Worm (Caenorhabditis elegans) whole organism, L4 larva: ENCODE data around the gene F58B6.1.
A peak's percentile ranks its signal among the peaks of the same experiment; 100 is the strongest.

Experiments used
- F10B5.3 ChIP-seq: sonication (generic microtip); optimal IDR thresholded peaks from 2 replicates; lab custom pipeline; 2016; ENCODE audit warnings: mild to moderate bottlenecking, missing genetic modification characterization, missing compliant biosample characterization
- F37D6.2 ChIP-seq: sonication (generic microtip); optimal IDR thresholded peaks from 2 replicates; lab custom pipeline; 2016; ENCODE audit warnings: mild to moderate bottlenecking, missing genetic modification characterization, missing compliant biosample characterization
- F49E8.2 ChIP-seq: sonication (generic microtip); optimal IDR thresholded peaks from 2 replicates; lab custom pipeline; 2016; ENCODE audit warnings: missing compliant biosample characterization, mild to moderate bottlenecking, missing genetic modification characterization, borderline replicate concordance
- T26A8.4 ChIP-seq: fragments of 200-800 bp; sonication (Bioruptor generic); IDR thresholded peaks from 2 replicates; pipeline ENCODE4 v1.3.6; 2022; ENCODE audit warnings: missing genetic modification characterization, missing compliant biosample characterization
- aha-1 ChIP-seq: fragments of 150-350 bp; peaks from one replicate; lab custom pipeline; 2014; ENCODE audit warnings: missing biosample characterization, missing genetic modification characterization
- aly-2 ChIP-seq: sonication (generic microtip); optimal IDR thresholded peaks from 2 replicates; lab custom pipeline; 2018; ENCODE audit warnings: missing biosample characterization, missing genetic modification characterization
- attf-4 ChIP-seq: sonication (generic microtip); optimal IDR thresholded peaks from 3 replicates; lab custom pipeline; 2017; ENCODE audit warnings: missing biosample characterization, missing genetic modification characterization
- ceh-28 ChIP-seq: fragments of 150-350 bp; optimal IDR thresholded peaks from 2 replicates; lab custom pipeline; 2014; ENCODE audit warnings: missing biosample characterization, missing genetic modification reagents, missing genetic modification characterization
- ceh-44 ChIP-seq: fragments of 200-800 bp; sonication (Bioruptor generic); IDR thresholded peaks from 2 replicates; pipeline ENCODE4 v1.3.6; 2022; ENCODE audit warnings: missing genetic modification reagents, missing genetic modification characterization, missing compliant biosample characterization
- daf-16 ChIP-seq, 3 experiments: sonication (generic microtip); optimal IDR thresholded peaks; 2 replicates each; lab custom pipeline; 2016 to 2017; ENCODE audit warnings: missing genetic modification characterization in 3 of 3, missing genetic modification reagents in 3 of 3, mild to moderate bottlenecking in 2 of 3, missing compliant biosample characterization in 2 of 3, missing biosample characterization in 1 of 3, moderate library complexity in 1 of 3
- daf-8 ChIP-seq: fragments of 200-800 bp; sonication (Bioruptor generic); IDR thresholded peaks from 2 replicates; pipeline ENCODE4 v1.3.6; 2022; ENCODE audit warnings: missing genetic modification characterization, missing compliant biosample characterization
- dmd-6 ChIP-seq: fragments of 200-800 bp; sonication (Bioruptor generic); IDR thresholded peaks from 2 replicates; pipeline ENCODE4 v1.3.6; 2022; ENCODE audit warnings: missing genetic modification reagents, missing genetic modification characterization, missing compliant biosample characterization
- dpl-1 ChIP-seq: fragments of 150-350 bp; optimal IDR thresholded peaks from 2 replicates; lab custom pipeline; 2014; ENCODE audit warnings: missing biosample characterization, missing genetic modification reagents, missing genetic modification characterization
- dve-1 ChIP-seq: sonication (generic microtip); optimal IDR thresholded peaks from 2 replicates; lab custom pipeline; 2017; ENCODE audit warnings: antibody characterized with exemption, mild to moderate bottlenecking, missing genetic modification characterization, missing compliant biosample characterization; ENCODE audit not compliant: insufficient read depth
- egl-27 ChIP-seq: sonication (generic microtip); optimal IDR thresholded peaks from 3 replicates; lab custom pipeline; 2017; ENCODE audit warnings: missing biosample characterization, missing genetic modification reagents, missing genetic modification characterization
- egl-43 ChIP-seq: fragments of 200-800 bp; sonication (Bioruptor generic); IDR thresholded peaks from 2 replicates; pipeline ENCODE4 v1.3.6; 2022; ENCODE audit warnings: missing genetic modification reagents, missing genetic modification characterization, missing compliant biosample characterization
- fkh-10 ChIP-seq: fragments of 150-350 bp; optimal IDR thresholded peaks from 2 replicates; lab custom pipeline; 2014; ENCODE audit warnings: missing biosample characterization, missing genetic modification reagents, missing genetic modification characterization
- gei-8 ChIP-seq: fragments of 200-800 bp; sonication (Bioruptor generic); optimal IDR thresholded peaks from 2 replicates; lab custom pipeline; 2018; ENCODE audit warnings: mild to moderate bottlenecking, missing genetic modification characterization, missing compliant biosample characterization
- hif-1 ChIP-seq, 2 experiments: sonication (generic microtip); optimal IDR thresholded peaks; 2 replicates each; lab custom pipeline; 2016 to 2017; ENCODE audit warnings: missing compliant biosample characterization in 2 of 2, missing genetic modification characterization in 2 of 2, missing genetic modification reagents in 2 of 2, missing genotype in 2 of 2, mild to moderate bottlenecking in 1 of 2
- hlh-30 ChIP-seq: sonication (generic microtip); optimal IDR thresholded peaks from 2 replicates; lab custom pipeline; 2017; ENCODE audit warnings: antibody characterized with exemption, mild to moderate bottlenecking, missing genetic modification characterization, missing compliant biosample characterization; ENCODE audit not compliant: insufficient read depth
- lin-13 ChIP-seq: fragments of 150-350 bp; optimal IDR thresholded peaks from 2 replicates; lab custom pipeline; 2014; ENCODE audit warnings: missing biosample characterization, missing genetic modification reagents, missing genetic modification characterization
- lin-29 ChIP-seq: fragments of 200-800 bp; sonication (Bioruptor generic); IDR thresholded peaks from 2 replicates; pipeline ENCODE4 v1.3.6; 2022; ENCODE audit warnings: missing genetic modification reagents, missing genetic modification characterization, missing compliant biosample characterization
- lin-38 ChIP-seq: fragments of 200-800 bp; sonication (Bioruptor generic); IDR thresholded peaks from 2 replicates; pipeline ENCODE4 v1.3.6; 2022; ENCODE audit warnings: missing genetic modification reagents, missing genetic modification characterization, missing compliant biosample characterization
- madf-9 ChIP-seq: fragments of 200-800 bp; sonication (Bioruptor generic); conservative IDR thresholded peaks from 2 replicates; pipeline ENCODE4 v1.3.6; 2022; ENCODE audit warnings: missing genetic modification reagents, missing genetic modification characterization, missing compliant biosample characterization
- mdl-1 ChIP-seq, 2 experiments: fragments of 150-350 bp in 1 of 2; sonication (generic microtip) in 1 of 2; optimal IDR thresholded peaks; 2 replicates each; lab custom pipeline; 2014 to 2017; ENCODE audit warnings: missing biosample characterization in 2 of 2, missing genetic modification characterization in 2 of 2
- mep-1 ChIP-seq: fragments of 150-350 bp; sonication (generic microtip); optimal IDR thresholded peaks from 3 replicates; lab custom pipeline; 2014; ENCODE audit warnings: missing biosample characterization, missing genetic modification characterization
- mes-2 ChIP-seq: sonication (generic microtip); optimal IDR thresholded peaks from 2 replicates; lab custom pipeline; 2016; ENCODE audit warnings: missing genotype, mild to moderate bottlenecking, missing genetic modification characterization, missing compliant biosample characterization; ENCODE audit not compliant: poor library complexity, severe bottlenecking
- nhr-102 ChIP-seq: sonication (generic microtip); optimal IDR thresholded peaks from 2 replicates; lab custom pipeline; 2016; ENCODE audit warnings: mild to moderate bottlenecking, missing genetic modification characterization, moderate library complexity, missing compliant biosample characterization
- nhr-237 ChIP-seq: sonication (generic microtip); optimal IDR thresholded peaks from 2 replicates; lab custom pipeline; 2017; ENCODE audit warnings: missing biosample characterization, missing genetic modification characterization
- nhr-42 ChIP-seq: fragments of 200-800 bp; sonication (Bioruptor generic); IDR thresholded peaks from 2 replicates; pipeline ENCODE4 v1.3.6; 2022; ENCODE audit warnings: missing genetic modification characterization, missing compliant biosample characterization
- nhr-6 ChIP-seq: fragments of 150-350 bp; optimal IDR thresholded peaks from 2 replicates; lab custom pipeline; 2014; ENCODE audit warnings: missing biosample characterization, missing genetic modification characterization
- nhr-76 ChIP-seq: fragments of 150-350 bp; optimal IDR thresholded peaks from 2 replicates; lab custom pipeline; 2014; ENCODE audit warnings: missing biosample characterization, missing genetic modification characterization
- nhr-77 ChIP-seq: fragments of 150-350 bp; optimal IDR thresholded peaks from 2 replicates; lab custom pipeline; 2014; ENCODE audit warnings: missing biosample characterization, missing genetic modification characterization
- pha-4 ChIP-seq, 2 experiments: fragments of 150-350 bp in 1 of 2; fragments of 200-800 bp in 1 of 2; sonication (Bioruptor generic) in 1 of 2; IDR thresholded peaks in 1 of 2; optimal IDR thresholded peaks in 1 of 2; 2 replicates each; pipeline versions ENCODE4 v1.3.6 to Lab custom; 2014 to 2022; ENCODE audit warnings: missing genetic modification characterization in 2 of 2, missing genetic modification reagents in 2 of 2, missing biosample characterization in 1 of 2, missing compliant biosample characterization in 1 of 2
- php-3 ChIP-seq: fragments of 200-800 bp; sonication (Bioruptor generic); IDR thresholded peaks from 2 replicates; pipeline ENCODE4 v1.3.6; 2022; ENCODE audit warnings: missing genetic modification reagents, missing genetic modification characterization, missing compliant biosample characterization
- pqm-1 ChIP-seq: sonication (generic microtip); optimal IDR thresholded peaks from 2 replicates; lab custom pipeline; 2017; ENCODE audit warnings: missing biosample characterization, missing genetic modification characterization
- rbr-2 ChIP-seq: sonication (generic microtip); optimal IDR thresholded peaks from 2 replicates; lab custom pipeline; 2016; ENCODE audit warnings: missing genotype, missing genetic modification characterization, missing compliant biosample characterization
- spr-1 ChIP-seq: sonication (generic microtip); optimal IDR thresholded peaks from 2 replicates; lab custom pipeline; 2016; ENCODE audit warnings: mild to moderate bottlenecking, missing genetic modification characterization, missing compliant biosample characterization
- spr-3 ChIP-seq: fragments of 200-800 bp; sonication (Bioruptor generic); optimal IDR thresholded peaks from 2 replicates; lab custom pipeline; 2018; ENCODE audit warnings: mild to moderate bottlenecking, missing genetic modification characterization, missing compliant biosample characterization
- unc-130 ChIP-seq: sonication (generic microtip); optimal IDR thresholded peaks from 2 replicates; lab custom pipeline; 2016; ENCODE audit warnings: missing genetic modification reagents, missing genetic modification characterization, missing compliant biosample characterization
- unc-62 ChIP-seq, 3 experiments: fragments of 150-350 bp in 1 of 3; sonication (generic microtip); optimal IDR thresholded peaks in 2 of 3; peaks in 1 of 3; 1 replicate in 1 of 3; 2 replicates in 2 of 3; lab custom pipeline; 2014 to 2017; ENCODE audit warnings: missing biosample characterization in 3 of 3, missing genetic modification characterization in 3 of 3, missing genetic modification reagents in 3 of 3, missing genotype in 1 of 3
- vab-7 ChIP-seq: fragments of 200-800 bp; sonication (Bioruptor generic); IDR thresholded peaks from 2 replicates; pipeline ENCODE4 v1.3.6; 2022; ENCODE audit warnings: missing genetic modification reagents, missing genetic modification characterization, missing compliant biosample characterization
- zag-1 ChIP-seq: fragments of 150-350 bp; optimal IDR thresholded peaks from 2 replicates; lab custom pipeline; 2014; ENCODE audit warnings: missing biosample characterization, missing genetic modification characterization
- zfp-2 ChIP-seq: sonication (generic microtip); optimal IDR thresholded peaks from 2 replicates; lab custom pipeline; 2016; ENCODE audit warnings: mild to moderate bottlenecking, missing genetic modification characterization, missing compliant biosample characterization
- zfp-3 ChIP-seq: fragments of 200-800 bp; sonication (Bioruptor generic); conservative IDR thresholded peaks from 2 replicates; pipeline ENCODE4 v1.3.6; 2022; ENCODE audit warnings: missing genetic modification reagents, missing genetic modification characterization, missing compliant biosample characterization
- zip-2 ChIP-seq: fragments of 150-350 bp; optimal IDR thresholded peaks from 2 replicates; lab custom pipeline; 2014; ENCODE audit warnings: missing biosample characterization, missing genetic modification characterization
- ztf-7 ChIP-seq: fragments of 150-350 bp; optimal IDR thresholded peaks from 2 replicates; lab custom pipeline; 2014; ENCODE audit warnings: missing biosample characterization, missing genetic modification characterization

Gene F58B6.1

DNA sequence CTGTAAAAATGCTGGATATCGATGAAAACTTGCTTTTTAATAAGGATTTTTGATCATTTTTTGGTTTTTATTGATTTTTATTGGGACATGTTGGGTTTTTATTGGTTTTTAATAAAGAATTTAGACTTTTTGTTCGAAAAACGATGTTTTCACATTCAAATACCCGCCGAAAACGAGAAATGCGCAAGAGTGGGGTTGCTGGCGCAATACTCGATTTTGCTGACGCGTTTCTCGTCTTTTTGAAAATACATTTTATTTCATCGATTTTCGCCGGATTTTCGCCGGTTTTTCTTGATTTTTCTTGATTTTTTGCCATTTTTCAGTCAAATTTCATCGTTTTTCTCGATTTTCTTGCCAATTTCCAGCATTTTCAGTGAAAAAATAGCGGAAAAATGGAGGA, 27.1 kb upstream of the F58B6.1 start, which contains the start of gene smr-1 (continued):
- TF ChIP-seq nhr-6 (tag; lab: Kevin White, UChicago) (peak; percentile 33), T26A8.4 (GFP tag; lab: Robert Waterston, UW) (peak; percentile 90), dve-1 (tag; lab: Kevin White, UChicago) (peak; percentile 71), nhr-102 (tag; lab: Kevin White, UChicago) (peak; percentile 87), pha-4 (GFP tag; IDR thresholded peaks at IDR 0.05; lab: Robert Waterston, UW) (0 out of 2 replicates have a peak, but pooled peaks have one; percentile 46), pha-4 (tag; optimal IDR thresholded peaks at IDR 0.05; lab: Kevin White, UChicago) (peak; percentile 37), dmd-6 (GFP tag; lab: Robert Waterston, UW) (peak; percentile 75), egl-43 (GFP tag; lab: Robert Waterston, UW) (0 out of 2 replicates have a peak, but pooled peaks have one; percentile 51), zfp-2 (no peak), lin-29 (no peak), F10B5.3 (tag; lab: Kevin White, UChicago) (no peak), lin-38 (GFP tag; lab: Robert Waterston, UW) (peak; percentile 91), mep-1 (tag; lab: Kevin White, UChicago) (peak; percentile 84), spr-3 (peak; percentile 72), gei-8 (GFP tag; lab: Kevin White, UChicago) (no peak), ceh-28 (tag; lab: Kevin White, UChicago) (no peak), zip-2 (tag; lab: Kevin White, UChicago) (peak; percentile 29), madf-9 (0 out of 2 replicates have a peak, but pooled peaks have one; percentile 10), unc-130 (GFP tag; lab: Kevin White, UChicago) (peak; percentile 14), zfp-3 (GFP tag; lab: Robert Waterston, UW) (peak; percentile 81), spr-1 (tag; lab: Kevin White, UChicago) (peak; percentile 70), daf-8 (GFP tag; lab: Robert Waterston, UW) (no peak), egl-27 (no peak), daf-16 (GFP tag; optimal IDR thresholded peaks at IDR 0.05; lab: Kevin White, UChicago) (peak in 1 of 2 experiments; percentile 34), daf-16 (tag; optimal IDR thresholded peaks at IDR 0.05; lab: Kevin White, UChicago) (no peak), ceh-44 (GFP tag; lab: Robert Waterston, UW) (no peak), zag-1 (tag; lab: Kevin White, UChicago) (no peak), rbr-2 (tag; lab: Kevin White, UChicago) (peak; percentile 56), ztf-7 (peak; percentile 45), vab-7 (GFP tag; lab: Robert Waterston, UW) (peak; percentile 30; the same call in 1 of the 2 replicates), fkh-10 (GFP tag; lab: Kevin White, UChicago) (peak; percentile 35), dpl-1 (peak; percentile 97), lin-13 (peak; percentile 90), php-3 (GFP tag; lab: Robert Waterston, UW) (peak; percentile 66), nhr-76 (tag; lab: Kevin White, UChicago) (no peak), F49E8.2 (tag; lab: Kevin White, UChicago) (peak; percentile 64), mdl-1 (tag; optimal IDR thresholded peaks at IDR 0.05; lab: Kevin White, UChicago) (no peak), nhr-42 (GFP tag; lab: Robert Waterston, UW) (peak; percentile 73), aha-1 (tag; lab: Kevin White, UChicago) (no peak), nhr-77 (tag; lab: Kevin White, UChicago) (peak; percentile 33), nhr-237 (no peak), mes-2 (tag; lab: Kevin White, UChicago) (peak; percentile 91), unc-62 (GFP tag; optimal IDR thresholded peaks at IDR 0.05 in 1 of 2; lab: Kevin White, UChicago) (peak in 1 of 2 experiments; percentile 81), unc-62 (tag; optimal IDR thresholded peaks at IDR 0.05; lab: Kevin White, UChicago) (no peak), hif-1 (tag; optimal IDR thresholded peaks at IDR 0.05; lab: Kevin White, UChicago) (peak in 1 of 2 experiments; percentile 28), F37D6.2 (peak; percentile 58), hlh-30 (tag; lab: Kevin White, UChicago) (peak; percentile 29), pqm-1 (no peak), attf-4 (no peak), aly-2 (tag; lab: Kevin White, UChicago) (no peak)
